Worm (Caenorhabditis elegans): ENCODE results near the gene Y32B12B.4.

The Y32B12B.4 gene

ce11 chrV:16608478-16608877 is 55.4 kb downstream of the Y32B12B.4 start (continued):
- TF ChIP-seq ets-4 (GFP tag; optimal IDR thresholded peaks at IDR 0.05) (no peak), mcd-1 (GFP tag; IDR thresholded peaks at IDR 0.05) (no peak), atf-7 (tag; optimal IDR thresholded peaks at IDR 0.05) (no peak)

- TF ChIP-seq F33H1.4 (GFP tag; IDR thresholded peaks at IDR 0.05), result no peak
- TF ChIP-seq nhr-80 (tag; optimal IDR thresholded peaks at IDR 0.05), result peak; percentile 42
- no peak for TF ChIP-seq ztf-3 (GFP tag; optimal IDR thresholded peaks at IDR 0.05)
These were observed 57.0 kb downstream of the Y32B12B.4 start for ce11 chrV:16610094-16610493.

- TF ChIP-seq T07F8.4 (tag; optimal IDR thresholded peaks at IDR 0.05) (no peak), nhr-80 (tag; optimal IDR thresholded peaks at IDR 0.05) (peak; percentile 8)
These were observed 57.8 kb downstream of the Y32B12B.4 start, which contains the start of gene srw-54 for ce11 chrV:16610791-16611385. Gene srw-54, plus strand, starts transcription at chrV:16611335.

Measured in whole organism, young adult.